Fruit fly (Drosophila melanogaster): ENCODE data around the gene fid.

The fid gene

DNA sequence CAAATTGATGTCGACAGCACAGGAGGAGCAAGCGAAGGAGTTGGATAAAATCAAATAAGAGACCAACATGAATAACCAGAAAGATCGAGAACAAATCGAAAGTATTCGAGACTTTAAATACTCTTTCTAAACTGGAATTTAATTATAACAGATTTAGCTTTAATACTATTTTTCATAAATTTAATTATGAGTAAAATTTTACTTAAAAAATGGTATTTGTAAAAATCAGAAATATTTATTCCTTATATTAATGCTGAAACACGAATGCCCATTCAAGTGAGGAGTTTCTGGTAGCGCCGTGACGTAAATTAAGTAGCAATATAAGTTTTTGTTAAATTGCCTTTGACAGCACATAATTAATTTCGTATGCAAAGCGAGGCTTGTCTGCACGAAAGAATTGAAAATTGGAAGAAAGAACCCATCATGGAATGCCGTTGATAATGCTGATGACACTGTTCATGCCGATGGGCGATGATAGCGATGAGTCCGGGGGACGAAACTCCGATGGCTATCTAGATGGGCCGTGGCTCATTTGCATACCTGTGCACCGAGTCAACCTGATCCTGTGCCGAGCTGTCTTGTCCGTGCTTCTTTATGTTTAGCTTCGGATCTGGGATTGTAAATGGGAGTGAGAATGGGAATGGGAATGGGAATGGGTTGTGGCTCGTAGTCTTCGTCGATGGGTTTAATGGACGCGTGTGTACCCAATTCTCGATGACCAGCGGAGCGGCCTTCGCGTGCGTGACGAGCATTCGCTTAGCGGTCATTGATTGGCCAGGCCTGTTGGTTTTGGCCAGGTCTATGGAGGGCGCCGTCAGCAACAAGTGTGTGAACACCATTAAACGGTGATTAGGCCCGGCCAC lies 43.2 kb downstream of the fid start (continued):
- TF ChIP-seq CG3407 (GFP tag; optimal IDR thresholded peaks at IDR 0.05) = peak; percentile 4
- no peak for TF ChIP-seq cg (GFP tag; optimal IDR thresholded peaks at IDR 0.05)
- TF ChIP-seq Stat92E (GFP tag; optimal IDR thresholded peaks at IDR 0.05) = no peak
- no peak for TF ChIP-seq nau (GFP tag; optimal IDR thresholded peaks at IDR 0.05)

DNA sequence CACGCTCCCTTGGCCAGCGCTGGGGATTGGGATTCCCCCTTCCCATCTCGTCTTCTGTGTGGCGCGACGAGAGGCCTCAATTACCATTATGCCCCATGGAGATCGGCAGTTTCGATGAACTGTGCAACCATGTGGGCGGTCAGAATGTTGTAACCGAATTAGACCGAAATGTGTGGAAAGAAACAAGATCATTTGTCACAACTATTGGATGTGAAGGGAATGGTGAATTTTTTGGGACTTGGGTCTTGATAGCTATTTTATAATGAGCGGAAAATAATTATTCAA lies 43.7 kb downstream of the fid start:
- no peak for TF ChIP-seq Usf (GFP tag; optimal IDR thresholded peaks at IDR 0.05)
- TF ChIP-seq sr (GFP tag; IDR thresholded peaks at IDR 0.05) = peak; percentile 74; the same call in 2 of the 3 replicates
- TF ChIP-seq kni (GFP tag; optimal IDR thresholded peaks at IDR 0.05) = peak; percentile 63
- no peak for TF ChIP-seq pan (optimal IDR thresholded peaks at IDR 0.05)
- TF ChIP-seq pan (GFP tag; optimal IDR thresholded peaks at IDR 0.05 in 1 of 2, IDR thresholded peaks at IDR 0.05 in 1 of 2) = peak in 1 of 2 experiments; percentile 27
- TF ChIP-seq HLHmδ (GFP tag; optimal IDR thresholded peaks at IDR 0.05) = peak; percentile 91
- TF ChIP-seq CG32532 (GFP tag; IDR thresholded peaks at IDR 0.05) = 0 out of 2 replicates have a peak, but pooled peaks have one; percentile 2
- TF ChIP-seq Pdp1 (GFP tag; optimal IDR thresholded peaks at IDR 0.05) = peak in 1 of 2 experiments; percentile 23
- TF ChIP-seq CG31441 (GFP tag; IDR thresholded peaks at IDR 0.05) = no peak
- no peak for TF ChIP-seq cato (GFP tag; optimal IDR thresholded peaks at IDR 0.05; ENCODE audit: borderline replicate concordance)
- no peak for TF ChIP-seq CG9932 (GFP tag; IDR thresholded peaks at IDR 0.05)
- no peak for TF ChIP-seq CG14860 (GFP tag; IDR thresholded peaks at IDR 0.05; ENCODE audit: partially characterized antibody)
- TF ChIP-seq CG12071 (GFP tag; optimal IDR thresholded peaks at IDR 0.05) = no peak
- no peak for TF ChIP-seq CG10366 (GFP tag; IDR thresholded peaks at IDR 0.05)
- TF ChIP-seq MTF-1 (GFP tag; optimal IDR thresholded peaks at IDR 0.05; ENCODE audit: borderline replicate concordance) = no peak
- no peak for TF ChIP-seq zfh2 (GFP tag; optimal IDR thresholded peaks at IDR 0.05)

DNA sequence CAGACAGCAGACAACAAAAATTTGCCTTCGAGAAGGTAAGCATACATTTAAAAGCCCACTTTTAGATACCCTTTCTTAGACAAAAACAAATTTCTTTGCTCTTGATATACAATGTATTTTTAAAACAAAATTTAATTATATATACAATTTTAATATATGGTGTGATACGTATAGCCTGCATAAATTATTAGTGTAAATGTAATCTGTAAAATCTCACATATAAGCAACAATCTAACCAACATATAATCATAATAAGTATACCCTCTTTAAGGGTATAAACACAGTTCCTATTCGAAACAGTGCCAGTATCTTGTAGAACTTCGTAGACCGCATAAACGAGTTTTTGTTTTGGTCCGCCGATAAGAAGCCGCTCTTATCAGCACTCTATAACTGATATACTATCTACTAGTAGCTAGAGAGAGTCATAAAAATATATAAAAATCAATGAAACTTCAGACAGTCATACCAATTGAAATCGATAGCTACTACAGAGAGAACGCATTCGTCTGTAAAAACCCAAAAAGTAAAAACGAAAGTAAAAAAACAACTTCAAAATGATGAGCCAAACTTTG lies 44.5 kb downstream of the fid start, which contains the start of gene Kaz-m1:
Kaz-m1 (plus strand) TSS at position 460 of the 572 bp plus-strand sequence.
- TF ChIP-seq CG6689 (GFP tag; IDR thresholded peaks at IDR 0.05) = 0 out of 2 replicates have a peak, but pooled peaks have one; percentile 37
- TF ChIP-seq CG4730 (GFP tag; IDR thresholded peaks at IDR 0.05) = no peak
- no peak for TF ChIP-seq CG13287 (GFP tag; IDR thresholded peaks at IDR 0.05; ENCODE audit: partially characterized antibody)
- peak; percentile 43 for TF ChIP-seq BtbVII (GFP tag; optimal IDR thresholded peaks at IDR 0.05)
- TF ChIP-seq CG30403 (GFP tag; optimal IDR thresholded peaks at IDR 0.05) = peak; percentile 61
- no peak for TF ChIP-seq CG10147 (GFP tag; optimal IDR thresholded peaks at IDR 0.05)
- peak; percentile 17 for TF ChIP-seq oc (tag; optimal IDR thresholded peaks at IDR 0.05)
- no peak for TF ChIP-seq bab2 (GFP tag; optimal IDR thresholded peaks at IDR 0.05)
- TF ChIP-seq Atf-2 (GFP tag; optimal IDR thresholded peaks at IDR 0.05) = no peak
- TF ChIP-seq fd96Cb (tag; optimal IDR thresholded peaks at IDR 0.05) = peak; percentile 61
- TF ChIP-seq h (optimal IDR thresholded peaks at IDR 0.05) = no peak
- no peak for TF ChIP-seq wek (GFP tag; optimal IDR thresholded peaks at IDR 0.05)
- TF ChIP-seq CG10431 (GFP tag; optimal IDR thresholded peaks at IDR 0.05) = no peak
- peak; percentile 56 for TF ChIP-seq Deaf1 (tag; optimal IDR thresholded peaks at IDR 0.05)
- no peak for TF ChIP-seq seq (GFP tag; IDR thresholded peaks at IDR 0.05)
- TF ChIP-seq ham (GFP tag; IDR thresholded peaks at IDR 0.05) = no peak
- TF ChIP-seq sd (tag; optimal IDR thresholded peaks at IDR 0.05) = no peak
- no peak for TF ChIP-seq Dbx (GFP tag; IDR thresholded peaks at IDR 0.05)
- TF ChIP-seq CG10462 (GFP tag; optimal IDR thresholded peaks at IDR 0.05) = no peak
- no peak for TF ChIP-seq chinmo (GFP tag; IDR thresholded peaks at IDR 0.05; ENCODE audit: partially characterized antibody)
- TF ChIP-seq Stat92E (GFP tag; optimal IDR thresholded peaks at IDR 0.05) = peak in 1 of 3 experiments; percentile 51
- peak; percentile 59 for TF ChIP-seq tap (tag; optimal IDR thresholded peaks at IDR 0.05)
- TF ChIP-seq org-1 (GFP tag; optimal IDR thresholded peaks at IDR 0.05) = peak; percentile 11
- TF ChIP-seq sug (tag; optimal IDR thresholded peaks at IDR 0.05) = peak; percentile 57
- TF ChIP-seq CG13424 (tag; optimal IDR thresholded peaks at IDR 0.05) = peak; percentile 61
- peak in 1 of 2 experiments; percentile 31 for TF ChIP-seq dpn (GFP tag; optimal IDR thresholded peaks at IDR 0.05)
- TF ChIP-seq CG17612 (GFP tag; IDR thresholded peaks at IDR 0.05) = no peak
